Worm (Caenorhabditis elegans) whole organism, late embryonic: Measurements from ENCODE around the gene srw-117.

ENCODE experiments used
- C08G9.2 ChIP-seq: sonication (generic microtip); optimal IDR thresholded peaks from 2 replicates; lab custom pipeline; 2016; ENCODE audit warnings: mild to moderate bottlenecking, missing genetic modification characterization, moderate library complexity, missing compliant biosample characterization
- C38D4.7 ChIP-seq: fragments of 200-800 bp; sonication (Bioruptor generic); optimal IDR thresholded peaks from 2 replicates; lab custom pipeline; 2018; ENCODE audit warnings: mild to moderate bottlenecking, missing genetic modification characterization, moderate library complexity, missing compliant biosample characterization
- F13H6.1 ChIP-seq: sonication (generic microtip); optimal IDR thresholded peaks from 2 replicates; lab custom pipeline; 2016; ENCODE audit warnings: missing genetic modification characterization, missing compliant biosample characterization
- K09A11.1 ChIP-seq: sonication (generic microtip); optimal IDR thresholded peaks from 2 replicates; lab custom pipeline; 2017; ENCODE audit warnings: antibody characterized with exemption, mild to moderate bottlenecking, missing genetic modification characterization, missing compliant biosample characterization; ENCODE audit not compliant: insufficient read depth
- T23F11.4 ChIP-seq: fragments of 200-800 bp; sonication (Bioruptor generic); optimal IDR thresholded peaks from 2 replicates; lab custom pipeline; 2018; ENCODE audit warnings: mild to moderate bottlenecking, missing genetic modification characterization, missing compliant biosample characterization
- ahr-1 ChIP-seq: sonication (generic microtip); optimal IDR thresholded peaks from 2 replicates; lab custom pipeline; 2016; ENCODE audit warnings: missing genetic modification characterization, missing compliant biosample characterization
- ceh-19 ChIP-seq: fragments of 200-800 bp; sonication (Bioruptor generic); optimal IDR thresholded peaks from 2 replicates; lab custom pipeline; 2018; ENCODE audit warnings: mild to moderate bottlenecking, missing genetic modification characterization, missing compliant biosample characterization
- ceh-2 ChIP-seq: sonication (generic microtip); optimal IDR thresholded peaks from 2 replicates; lab custom pipeline; 2016; ENCODE audit warnings: missing genotype, missing genetic modification characterization, missing compliant biosample characterization
- ceh-30 ChIP-seq: fragments of 150-350 bp; optimal IDR thresholded peaks from 2 replicates; lab custom pipeline; 2014; ENCODE audit warnings: missing biosample characterization, missing genetic modification characterization
- ceh-34 ChIP-seq: sonication (generic microtip); optimal IDR thresholded peaks from 2 replicates; lab custom pipeline; 2016; ENCODE audit warnings: mild to moderate bottlenecking, missing genetic modification characterization, missing compliant biosample characterization
- ceh-48 ChIP-seq: sonication (generic microtip); optimal IDR thresholded peaks from 2 replicates; lab custom pipeline; 2016; ENCODE audit warnings: missing genetic modification characterization, inconsistent platforms, missing compliant biosample characterization
- che-1 ChIP-seq: sonication (generic microtip); optimal IDR thresholded peaks from 2 replicates; lab custom pipeline; 2016; ENCODE audit warnings: mild to moderate bottlenecking, missing genetic modification characterization, missing compliant biosample characterization
- dmd-4 ChIP-seq: sonication (generic microtip); optimal IDR thresholded peaks from 2 replicates; lab custom pipeline; 2016; ENCODE audit warnings: borderline replicate concordance, missing genetic modification characterization, missing compliant biosample characterization
- ets-4 ChIP-seq: sonication (generic microtip); optimal IDR thresholded peaks from 2 replicates; lab custom pipeline; 2016; ENCODE audit warnings: missing genetic modification characterization, missing compliant biosample characterization
- eyg-1 ChIP-seq: sonication (generic microtip); optimal IDR thresholded peaks from 2 replicates; lab custom pipeline; 2016; ENCODE audit warnings: missing genotype, missing genetic modification characterization, missing compliant biosample characterization
- fkh-10 ChIP-seq: fragments of 150-350 bp; optimal IDR thresholded peaks from 2 replicates; lab custom pipeline; 2014; ENCODE audit warnings: missing biosample characterization, missing genetic modification reagents, missing genetic modification characterization
- gmeb-2 ChIP-seq: sonication (generic microtip); optimal IDR thresholded peaks from 2 replicates; lab custom pipeline; 2016; ENCODE audit warnings: missing genetic modification characterization, inconsistent platforms, missing compliant biosample characterization
- hlh-15 ChIP-seq: sonication (generic microtip); optimal IDR thresholded peaks from 2 replicates; lab custom pipeline; 2016; ENCODE audit warnings: missing genetic modification characterization, missing compliant biosample characterization
- hlh-30 ChIP-seq: sonication (generic microtip); optimal IDR thresholded peaks from 2 replicates; lab custom pipeline; 2017; ENCODE audit warnings: antibody characterized with exemption, missing genetic modification characterization, missing compliant biosample characterization; ENCODE audit not compliant: insufficient read depth
- hlh-6 ChIP-seq: sonication (generic microtip); optimal IDR thresholded peaks from 2 replicates; lab custom pipeline; 2016; ENCODE audit warnings: missing genotype, missing genetic modification characterization, missing compliant biosample characterization
- hlh-8 ChIP-seq: sonication (generic microtip); optimal IDR thresholded peaks from 2 replicates; lab custom pipeline; 2016; ENCODE audit warnings: missing genotype, missing genetic modification characterization, missing compliant biosample characterization
- nfya-1 ChIP-seq: sonication (generic microtip); optimal IDR thresholded peaks from 2 replicates; lab custom pipeline; 2017; ENCODE audit warnings: missing genetic modification characterization, mild to moderate bottlenecking, missing compliant biosample characterization, antibody characterized with exemption, moderate library complexity
- npax-4 ChIP-seq: sonication (generic microtip); optimal IDR thresholded peaks from 2 replicates; lab custom pipeline; 2016; ENCODE audit warnings: missing genetic modification characterization, missing compliant biosample characterization
- odd-2 ChIP-seq: sonication (generic microtip); optimal IDR thresholded peaks from 2 replicates; lab custom pipeline; 2017; ENCODE audit warnings: antibody characterized with exemption, mild to moderate bottlenecking, missing genetic modification characterization, missing compliant biosample characterization
- pag-3 ChIP-seq: sonication (generic microtip); optimal IDR thresholded peaks from 2 replicates; lab custom pipeline; 2016; ENCODE audit warnings: missing compliant biosample characterization, missing genetic modification characterization, borderline replicate concordance
- pha-2 ChIP-seq: sonication (generic microtip); optimal IDR thresholded peaks from 2 replicates; lab custom pipeline; 2017; ENCODE audit warnings: mild to moderate bottlenecking, missing genetic modification characterization, missing compliant biosample characterization
- pha-4 ChIP-seq: fragments of 150-350 bp; optimal IDR thresholded peaks from 2 replicates; lab custom pipeline; 2018; ENCODE audit warnings: missing biosample characterization, missing genetic modification reagents, missing genetic modification characterization
- pros-1 ChIP-seq: fragments of 150-350 bp; optimal IDR thresholded peaks from 2 replicates; lab custom pipeline; 2014; ENCODE audit warnings: missing biosample characterization, missing genetic modification reagents, missing genetic modification characterization
- rnt-1 ChIP-seq: sonication (generic microtip); optimal IDR thresholded peaks from 2 replicates; lab custom pipeline; 2016; ENCODE audit warnings: missing genetic modification characterization, missing compliant biosample characterization
- sdc-2 ChIP-seq: sonication (generic microtip); optimal IDR thresholded peaks from 2 replicates; lab custom pipeline; 2016; ENCODE audit warnings: missing genotype, missing genetic modification characterization, missing compliant biosample characterization
- sox-2 ChIP-seq: fragments of 200-800 bp; sonication (Bioruptor generic); IDR thresholded peaks from 2 replicates; pipeline ENCODE4 v1.3.6; 2022; ENCODE audit warnings: missing genetic modification reagents, missing genetic modification characterization, missing compliant biosample characterization
- sox-4 ChIP-seq: sonication (generic microtip); optimal IDR thresholded peaks from 2 replicates; lab custom pipeline; 2017; ENCODE audit warnings: mild to moderate bottlenecking, missing genetic modification characterization, inconsistent platforms, missing compliant biosample characterization
- tbx-2 ChIP-seq: sonication (generic microtip); optimal IDR thresholded peaks from 2 replicates; lab custom pipeline; 2016; ENCODE audit warnings: missing genetic modification characterization, missing compliant biosample characterization
- unc-3 ChIP-seq, 2 experiments: fragments of 200-800 bp in 1 of 2; sonication (Bioruptor generic) in 1 of 2; sonication (generic microtip) in 1 of 2; conservative IDR thresholded peaks in 1 of 2; optimal IDR thresholded peaks in 1 of 2; 2 replicates each; pipeline versions ENCODE4 v1.3.6 to Lab custom; 2016 to 2022; ENCODE audit warnings: missing compliant biosample characterization in 2 of 2, missing genetic modification characterization in 2 of 2, missing genetic modification reagents in 1 of 2

srw-117 gene

DNA sequence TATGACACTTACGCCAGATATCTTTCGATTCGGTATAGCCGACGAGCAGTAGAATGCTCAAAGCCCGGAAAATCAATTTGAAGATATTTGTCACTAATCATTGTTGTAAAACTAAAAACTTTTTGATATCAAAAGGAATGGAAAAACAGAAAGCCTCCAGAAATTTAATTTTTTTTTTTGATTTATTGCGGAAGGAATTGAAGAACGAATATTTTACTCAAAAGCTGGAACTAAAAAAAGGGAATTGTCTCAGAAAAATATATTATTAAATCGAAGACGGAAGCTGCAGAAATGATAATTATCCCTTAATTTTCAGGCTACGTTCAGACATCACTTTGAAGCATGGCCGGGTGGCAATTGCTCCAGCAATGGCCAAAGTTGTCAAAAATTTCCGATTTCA is 39.4 kb downstream of the srw-117 start, which contains the start of gene srw-137:
TSS of gene srw-137 (minus strand) at position 101 of the 400 bp plus-strand sequence.
- no peak for TF ChIP-seq che-1 (tag; lab: Kevin White, UChicago)
- no peak for TF ChIP-seq pag-3 (tag; lab: Kevin White, UChicago)
- TF ChIP-seq C38D4.7 (GFP tag; lab: Kevin White, UChicago) = no peak
- no peak for TF ChIP-seq fkh-10 (GFP tag; lab: Kevin White, UChicago)
- TF ChIP-seq pha-4 = no peak
- TF ChIP-seq ceh-2 (tag; lab: Kevin White, UChicago) = no peak
- TF ChIP-seq eyg-1 (tag; lab: Kevin White, UChicago) = no peak
- TF ChIP-seq ceh-48 (tag; lab: Kevin White, UChicago) = no peak
- TF ChIP-seq gmeb-2 (tag; lab: Kevin White, UChicago) = no peak
- no peak for TF ChIP-seq pha-2 (tag; lab: Kevin White, UChicago)
- TF ChIP-seq, all 69 proteins: peak for 0

DNA sequence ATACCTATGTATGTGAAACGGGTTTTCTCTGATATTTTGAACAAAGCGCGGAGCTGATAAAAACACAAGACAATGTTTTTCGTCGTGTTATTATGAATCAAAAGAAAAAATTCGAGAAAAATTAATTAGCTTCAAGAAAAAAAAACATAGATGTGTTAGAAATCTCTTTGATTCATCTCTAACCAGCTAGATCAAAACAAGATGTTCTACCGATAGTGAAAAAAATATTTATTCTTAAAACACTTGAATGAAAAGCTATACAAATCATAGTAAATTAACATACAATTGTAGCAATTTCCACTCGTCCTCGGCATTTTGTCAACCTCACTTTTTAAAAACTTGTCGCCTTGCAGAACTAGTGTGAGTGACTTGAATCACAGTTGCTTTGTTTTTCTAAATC is 41.0 kb downstream of the srw-117 start:
- TF ChIP-seq T23F11.4 (GFP tag; lab: Kevin White, UChicago) = no peak
- no peak for TF ChIP-seq sox-4 (tag; lab: Kevin White, UChicago)
- no peak for TF ChIP-seq hlh-30
- TF ChIP-seq unc-3 (GFP tag; conservative IDR thresholded peaks at IDR 0.05; lab: Robert Waterston, UW) = no peak
- TF ChIP-seq unc-3 (tag; optimal IDR thresholded peaks at IDR 0.05; lab: Kevin White, UChicago) = no peak
- TF ChIP-seq rnt-1 (tag; lab: Kevin White, UChicago) = no peak
- TF ChIP-seq C38D4.7 (GFP tag; lab: Kevin White, UChicago) = no peak
- no peak for TF ChIP-seq hlh-8 (tag; lab: Kevin White, UChicago)
- TF ChIP-seq ets-4 = no peak
- no peak for TF ChIP-seq sdc-2 (tag; lab: Kevin White, UChicago)
- TF ChIP-seq hlh-15 (tag; lab: Kevin White, UChicago) = no peak
- TF ChIP-seq sox-2 = no peak
- no peak for TF ChIP-seq nfya-1
- TF ChIP-seq pros-1 = no peak
- no peak for TF ChIP-seq F13H6.1 (tag; lab: Kevin White, UChicago)
- no peak for TF ChIP-seq pag-3 (tag; lab: Kevin White, UChicago)
- no peak for TF ChIP-seq dmd-4
- TF ChIP-seq hlh-6 (tag; lab: Kevin White, UChicago) = no peak
- TF ChIP-seq ceh-48 (tag; lab: Kevin White, UChicago) = no peak
- TF ChIP-seq ceh-19 = no peak

DNA sequence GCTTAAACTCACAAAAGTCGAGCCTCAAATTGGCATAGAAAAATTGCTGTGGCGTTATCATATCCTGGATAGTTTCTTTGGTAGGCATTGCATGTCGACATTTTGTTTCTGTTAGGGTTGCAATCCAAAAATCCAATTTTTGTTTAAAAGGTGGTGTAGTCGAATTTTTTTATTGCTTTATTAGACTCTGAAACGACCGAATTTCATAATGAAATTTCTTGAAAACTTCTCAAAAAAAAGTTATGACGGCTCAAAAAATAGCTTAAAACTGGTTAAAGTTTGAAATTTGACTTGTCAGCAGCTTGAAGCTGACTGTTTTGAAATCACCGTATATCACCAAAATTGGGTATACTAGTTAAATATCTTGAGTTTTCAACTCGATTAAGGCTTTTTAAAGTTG is 41.8 kb downstream of the srw-117 start, which contains the start of gene srw-143:
TSS of gene srw-143 (minus strand) at position 101 of the 400 bp plus-strand sequence.
- TF ChIP-seq nfya-1 = no peak
- TF ChIP-seq T23F11.4 (GFP tag; lab: Kevin White, UChicago) = no peak
- no peak for TF ChIP-seq pros-1
- TF ChIP-seq odd-2 (tag; lab: Kevin White, UChicago) = no peak
- no peak for TF ChIP-seq sdc-2 (tag; lab: Kevin White, UChicago)
- no peak for TF ChIP-seq rnt-1 (tag; lab: Kevin White, UChicago)
- TF ChIP-seq eyg-1 (tag; lab: Kevin White, UChicago) = no peak

DNA sequence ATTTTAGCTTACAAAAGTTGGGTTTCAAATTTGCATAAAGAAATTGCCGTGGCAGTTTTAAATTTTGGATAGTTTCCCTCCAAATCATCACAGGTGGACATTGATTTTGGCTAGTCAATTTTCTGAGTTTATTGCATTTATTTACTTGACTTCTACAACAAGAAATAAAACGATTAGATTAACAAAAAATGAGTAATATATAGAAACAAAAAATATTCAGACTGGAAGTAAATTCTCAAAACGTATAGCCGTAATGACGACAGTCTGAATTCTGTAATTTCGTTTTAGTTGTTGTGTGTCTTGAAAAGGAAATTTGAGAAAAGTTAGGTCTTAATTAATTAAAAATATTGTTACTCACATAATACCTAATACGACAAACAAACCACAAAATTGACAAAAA is 44.8 kb downstream of the srw-117 start, which contains the start of gene srw-141:
TSS of gene srw-141 (minus strand) at position 101 of the 400 bp plus-strand sequence.
- TF ChIP-seq ceh-30 (tag; lab: Kevin White, UChicago) (no peak), che-1 (tag; lab: Kevin White, UChicago) (no peak), C08G9.2 (no peak), ceh-48 (tag; lab: Kevin White, UChicago) (no peak), K09A11.1 (tag; lab: Kevin White, UChicago) (no peak), ceh-34 (tag; lab: Kevin White, UChicago) (no peak), hlh-6 (tag; lab: Kevin White, UChicago) (no peak), sox-4 (tag; lab: Kevin White, UChicago) (no peak), fkh-10 (GFP tag; lab: Kevin White, UChicago) (no peak), ahr-1 (no peak), npax-4 (tag; lab: Kevin White, UChicago) (no peak), tbx-2 (no peak)
